Fruit fly (Drosophila melanogaster): ENCODE results near the gene CG18231.

Gene CG18231

DNA sequence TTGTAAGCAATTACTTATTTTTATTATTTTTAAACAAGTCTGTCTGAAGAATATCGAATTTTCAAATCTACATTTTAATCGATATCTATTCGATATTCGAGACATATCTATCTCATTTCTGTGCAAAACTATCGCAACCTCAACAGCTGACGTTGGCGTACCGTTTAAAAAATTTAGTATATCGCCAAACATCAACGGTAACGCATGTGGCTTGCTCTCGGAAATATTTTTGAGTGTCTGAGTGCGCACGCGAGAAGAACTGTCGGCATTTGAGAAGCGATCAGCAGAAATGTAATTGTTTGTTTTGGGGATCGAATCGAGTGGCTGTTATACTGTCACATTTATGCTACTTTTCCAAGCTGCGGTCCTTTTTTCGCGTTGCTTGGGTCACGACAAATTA, 18.5 kb downstream of the CG18231 start, which contains the start of gene MYPT-75D (continued):
- TF ChIP-seq CG9797 (GFP tag; optimal IDR thresholded peaks at IDR 0.05) (peak; percentile 30), CG16813 (GFP tag; IDR thresholded peaks at IDR 0.05; ENCODE audit: partially characterized antibody) (peak; percentile 90), chn (GFP tag; optimal IDR thresholded peaks at IDR 0.05) (no peak), CG10959 (GFP tag; IDR thresholded peaks at IDR 0.05) (no peak), knrl (GFP tag; IDR thresholded peaks at IDR 0.05; ENCODE audit: partially characterized antibody) (peak; percentile 80), CG31441 (GFP tag; IDR thresholded peaks at IDR 0.05) (no peak), hth (optimal IDR thresholded peaks at IDR 0.05) (no peak), prd (optimal IDR thresholded peaks at IDR 0.05) (no peak), prd (GFP tag; IDR thresholded peaks at IDR 0.05) (0 out of 3 replicates have a peak, but pooled peaks have one; percentile 11), CG6272 (GFP tag; IDR thresholded peaks at IDR 0.05) (no peak), Gug (GFP tag; IDR thresholded peaks at IDR 0.05) (0 out of 4 replicates have a peak, but pooled peaks have one; percentile 8), CG3407 (GFP tag; optimal IDR thresholded peaks at IDR 0.05) (no peak), kni (GFP tag; optimal IDR thresholded peaks at IDR 0.05) (peak; percentile 57), CG9727 (GFP tag; optimal IDR thresholded peaks at IDR 0.05) (no peak), CG14710 (tag; optimal IDR thresholded peaks at IDR 0.05) (peak; percentile 51), BtbVII (GFP tag; optimal IDR thresholded peaks at IDR 0.05) (no peak), Oli (tag; optimal IDR thresholded peaks at IDR 0.05) (no peak), CG17912 (GFP tag; optimal IDR thresholded peaks at IDR 0.05) (peak; percentile 36), Nf-YB (GFP tag; optimal IDR thresholded peaks at IDR 0.05) (peak; percentile 23), luna (GFP tag; optimal IDR thresholded peaks at IDR 0.05) (peak; percentile 30), Hr78 (GFP tag; optimal IDR thresholded peaks at IDR 0.05) (peak in 1 of 2 experiments; percentile 9), Bdp1 (GFP tag; optimal IDR thresholded peaks at IDR 0.05) (no peak), CG32767 (GFP tag; IDR thresholded peaks at IDR 0.05) (no peak), dan (GFP tag; IDR thresholded peaks at IDR 0.05) (no peak), Atf6 (GFP tag; IDR thresholded peaks at IDR 0.05) (peak; percentile 37; the same call in 1 of the 2 replicates), Fer1 (GFP tag; optimal IDR thresholded peaks at IDR 0.05) (peak; percentile 45), trem (tag; optimal IDR thresholded peaks at IDR 0.05) (peak; percentile 78), Hr3 (GFP tag; optimal IDR thresholded peaks at IDR 0.05) (no peak), Side (GFP tag; optimal IDR thresholded peaks at IDR 0.05) (peak; percentile 42), onecut (GFP tag; IDR thresholded peaks at IDR 0.05) (peak; percentile 48), nerfin-1 (tag; optimal IDR thresholded peaks at IDR 0.05) (peak; percentile 67), Trl (optimal IDR thresholded peaks at IDR 0.05) (no peak), Trl (GFP tag; optimal IDR thresholded peaks at IDR 0.05) (peak; percentile 51), CG10654 (GFP tag; optimal IDR thresholded peaks at IDR 0.05) (no peak), Rx (GFP tag; IDR thresholded peaks at IDR 0.05) (no peak), CG33213 (GFP tag; optimal IDR thresholded peaks at IDR 0.05) (peak; percentile 30), CG10366 (GFP tag; IDR thresholded peaks at IDR 0.05) (no peak), D (optimal IDR thresholded peaks at IDR 0.05) (no peak), D (GFP tag; optimal IDR thresholded peaks at IDR 0.05) (no peak), CG17802 (tag; optimal IDR thresholded peaks at IDR 0.05) (no peak), Ets65A (GFP tag) (no peak), Vsx1 (GFP tag; optimal IDR thresholded peaks at IDR 0.05) (no peak), CG8290 (GFP tag; optimal IDR thresholded peaks at IDR 0.05) (peak; percentile 16), CG8290 (tag; optimal IDR thresholded peaks at IDR 0.05) (peak; percentile 22 to 87), CG4328 (GFP tag; optimal IDR thresholded peaks at IDR 0.05) (no peak), crp (GFP tag; optimal IDR thresholded peaks at IDR 0.05) (peak; percentile 57 to 95), ash1 (GFP tag; optimal IDR thresholded peaks at IDR 0.05) (no peak)
